Worm (Caenorhabditis elegans) whole organism, L4 larva: ENCODE data around the gene nuc-1.

ENCODE experiments used
- ZK546.5 ChIP-seq, 2 experiments: sonication (generic microtip); optimal IDR thresholded peaks; 2 replicates each; lab custom pipeline; 2017; ENCODE audit warnings: missing biosample characterization in 2 of 2, missing genetic modification characterization in 2 of 2
- ceh-62 ChIP-seq: sonication (generic microtip); optimal IDR thresholded peaks from 2 replicates; lab custom pipeline; 2017; ENCODE audit warnings: missing biosample characterization, missing genetic modification characterization
- fos-1 ChIP-seq: fragments of 150-350 bp; optimal IDR thresholded peaks from 2 replicates; lab custom pipeline; 2014; ENCODE audit warnings: missing biosample characterization, missing genetic modification characterization
- lsy-2 ChIP-seq, 2 experiments: fragments of 150-350 bp in 1 of 2; sonication (generic microtip) in 1 of 2; optimal IDR thresholded peaks; 2 replicates each; lab custom pipeline; 2014 to 2017; ENCODE audit warnings: missing biosample characterization in 2 of 2, missing genetic modification characterization in 2 of 2
- ztf-11 ChIP-seq: fragments of 150-350 bp; optimal IDR thresholded peaks from 2 replicates; lab custom pipeline; 2014; ENCODE audit warnings: missing biosample characterization, missing genetic modification characterization

DNA sequence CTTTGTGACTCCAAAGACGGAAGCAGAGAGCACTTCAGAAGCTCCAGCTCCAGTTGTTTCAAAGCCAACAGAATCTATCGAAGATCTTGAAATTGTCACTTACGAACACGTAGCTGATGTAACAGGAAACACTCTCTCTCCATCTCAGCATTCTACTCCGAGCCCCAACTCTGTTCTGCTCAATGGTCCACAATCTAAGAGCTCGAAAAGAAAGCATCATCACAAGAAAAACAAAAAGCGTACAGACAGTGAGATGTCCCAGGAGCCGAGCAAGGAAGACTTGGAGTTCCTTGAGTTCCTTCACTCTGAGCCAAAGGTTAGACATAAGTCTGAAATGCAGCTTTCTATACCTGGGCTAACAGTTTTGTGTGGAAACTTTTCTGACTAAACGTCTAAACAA lies 16.3 kb downstream of the nuc-1 start:
- TF ChIP-seq fos-1 (tag; lab: Kevin White, UChicago) (no peak), ceh-62 (tag; lab: Kevin White, UChicago) (no peak), ztf-11 (tag; lab: Kevin White, UChicago) (no peak), lsy-2 (tag; optimal IDR thresholded peaks at IDR 0.05; lab: Kevin White, UChicago) (no peak), ZK546.5 (tag; optimal IDR thresholded peaks at IDR 0.05; lab: Kevin White, UChicago) (no peak)
